Worm (Caenorhabditis elegans) whole organism, L1 larva: ENCODE measurements around the gene F23B2.7.

ENCODE experiments used
- F16B12.6 ChIP-seq: fragments of 150-350 bp; optimal IDR thresholded peaks from 2 replicates; lab custom pipeline; 2014; ENCODE audit warnings: missing biosample characterization, missing genetic modification characterization
- aha-1 ChIP-seq: fragments of 150-350 bp; optimal IDR thresholded peaks from 2 replicates; lab custom pipeline; 2014; ENCODE audit warnings: missing biosample characterization, missing genetic modification characterization
- aly-2 ChIP-seq: fragments of 150-350 bp; optimal IDR thresholded peaks from 2 replicates; lab custom pipeline; 2014; ENCODE audit warnings: missing biosample characterization, missing genetic modification characterization
- blmp-1 ChIP-seq: fragments of 150-350 bp; optimal IDR thresholded peaks from 2 replicates; lab custom pipeline; 2014; ENCODE audit warnings: missing biosample characterization, missing genetic modification characterization
- ceh-63 ChIP-seq: fragments of 200-800 bp; sonication (Bioruptor generic); optimal IDR thresholded peaks from 2 replicates; lab custom pipeline; 2018; ENCODE audit warnings: mild to moderate bottlenecking, missing genetic modification characterization, missing compliant biosample characterization
- ceh-82 ChIP-seq, 3 experiments: fragments of 150-350 bp in 1 of 3; sonication (generic microtip) in 2 of 3; optimal IDR thresholded peaks; 2 replicates each; lab custom pipeline; 2014 to 2017; ENCODE audit warnings: missing biosample characterization in 3 of 3, missing genetic modification characterization in 3 of 3
- dpl-1 ChIP-seq, 3 experiments: fragments of 150-350 bp in 2 of 3; sonication (generic microtip) in 1 of 3; optimal IDR thresholded peaks; 2 replicates each; lab custom pipeline; 2014 to 2017; ENCODE audit warnings: missing biosample characterization in 3 of 3, missing genetic modification characterization in 3 of 3, missing genetic modification reagents in 3 of 3
- dsc-1 ChIP-seq: sonication (generic microtip); optimal IDR thresholded peaks from 2 replicates; lab custom pipeline; 2016; ENCODE audit warnings: mild to moderate bottlenecking, missing genetic modification characterization, missing compliant biosample characterization
- efl-1 ChIP-seq, 4 experiments: fragments of 150-350 bp; optimal IDR thresholded peaks in 3 of 4; peaks in 1 of 4; 1 replicate in 1 of 4; 2 replicates in 3 of 4; lab custom pipeline; 2014; ENCODE audit warnings: missing biosample characterization in 2 of 4, missing genetic modification characterization in 2 of 4, missing genetic modification reagents in 2 of 4
- efl-3 ChIP-seq: fragments of 200-800 bp; sonication (Bioruptor generic); optimal IDR thresholded peaks from 2 replicates; lab custom pipeline; 2018; ENCODE audit warnings: mild to moderate bottlenecking, missing genetic modification characterization, missing compliant biosample characterization
- fkh-8 ChIP-seq: sonication (generic microtip); optimal IDR thresholded peaks from 2 replicates; lab custom pipeline; 2016; ENCODE audit warnings: mild to moderate bottlenecking, missing genetic modification characterization, missing compliant biosample characterization
- fos-1 ChIP-seq: fragments of 150-350 bp; optimal IDR thresholded peaks from 2 replicates; lab custom pipeline; 2014; ENCODE audit warnings: missing biosample characterization, missing genetic modification characterization
- isw-1 ChIP-seq: fragments of 200-800 bp; sonication (Bioruptor generic); IDR thresholded peaks from 2 replicates; pipeline ENCODE4 v1.3.6; 2022; ENCODE audit warnings: missing genetic modification characterization, missing compliant biosample characterization
- jun-1 ChIP-seq: fragments of 150-350 bp; optimal IDR thresholded peaks from 2 replicates; lab custom pipeline; 2014; ENCODE audit warnings: missing biosample characterization, missing genetic modification reagents, missing genetic modification characterization
- lin-13 ChIP-seq: fragments of 150-350 bp; optimal IDR thresholded peaks from 2 replicates; lab custom pipeline; 2014; ENCODE audit warnings: missing biosample characterization, missing genetic modification reagents, missing genetic modification characterization
- lin-14 ChIP-seq: fragments of 200-800 bp; sonication (Bioruptor generic); optimal IDR thresholded peaks from 2 replicates; lab custom pipeline; 2018; ENCODE audit warnings: mild to moderate bottlenecking, missing genetic modification characterization, moderate library complexity, missing compliant biosample characterization
- lin-15B ChIP-seq: fragments of 150-350 bp; sonication (generic microtip); optimal IDR thresholded peaks from 3 replicates; lab custom pipeline; 2014; ENCODE audit warnings: missing biosample characterization, missing genetic modification characterization
- lin-35 ChIP-seq, 2 experiments: fragments of 150-350 bp; optimal IDR thresholded peaks; 2 replicates each; lab custom pipeline; 2014; ENCODE audit warnings: missing biosample characterization in 2 of 2, missing genetic modification characterization in 2 of 2, missing genetic modification reagents in 2 of 2
- lin-39 ChIP-seq: fragments of 150-350 bp; optimal IDR thresholded peaks from 2 replicates; lab custom pipeline; 2014; ENCODE audit warnings: missing biosample characterization, missing genetic modification reagents, missing genetic modification characterization
- lir-3 ChIP-seq: sonication (generic microtip); optimal IDR thresholded peaks from 2 replicates; lab custom pipeline; 2016; ENCODE audit warnings: mild to moderate bottlenecking, missing genetic modification characterization, moderate library complexity, missing compliant biosample characterization; ENCODE audit not compliant: poor library complexity
- lsy-2 ChIP-seq, 2 experiments: fragments of 150-350 bp; optimal IDR thresholded peaks; 2 replicates each; lab custom pipeline; 2014; ENCODE audit warnings: missing biosample characterization in 2 of 2, missing genetic modification characterization in 2 of 2
- mab-9 ChIP-seq: fragments of 200-800 bp; sonication (Bioruptor generic); IDR thresholded peaks from 2 replicates; pipeline ENCODE4 v1.3.6; 2022; ENCODE audit warnings: missing genetic modification reagents, missing genetic modification characterization, missing compliant biosample characterization
- mdl-1 ChIP-seq, 2 experiments: fragments of 150-350 bp; optimal IDR thresholded peaks; 2 replicates each; lab custom pipeline; 2014 to 2017; ENCODE audit warnings: missing biosample characterization in 2 of 2, missing genetic modification characterization in 2 of 2, inconsistent platforms in 1 of 2
- mef-2 ChIP-seq: fragments of 150-350 bp; optimal IDR thresholded peaks from 2 replicates; lab custom pipeline; 2014; ENCODE audit warnings: missing biosample characterization, missing genetic modification characterization
- mep-1 ChIP-seq: fragments of 150-350 bp; optimal IDR thresholded peaks from 2 replicates; lab custom pipeline; 2014; ENCODE audit warnings: missing biosample characterization, missing genetic modification characterization
- nhr-11 ChIP-seq: fragments of 150-350 bp; optimal IDR thresholded peaks from 2 replicates; lab custom pipeline; 2014; ENCODE audit warnings: missing biosample characterization, missing genetic modification characterization
- nhr-12 ChIP-seq: sonication (generic microtip); optimal IDR thresholded peaks from 2 replicates; lab custom pipeline; 2017; ENCODE audit warnings: missing biosample characterization, missing genetic modification characterization
- nhr-20 ChIP-seq: sonication (generic microtip); optimal IDR thresholded peaks from 2 replicates; lab custom pipeline; 2016; ENCODE audit warnings: mild to moderate bottlenecking, missing genetic modification characterization, missing compliant biosample characterization
- nhr-237 ChIP-seq: fragments of 150-350 bp; optimal IDR thresholded peaks from 2 replicates; lab custom pipeline; 2014; ENCODE audit warnings: missing biosample characterization, missing genetic modification characterization
- nhr-71 ChIP-seq: sonication (generic microtip); optimal IDR thresholded peaks from 2 replicates; lab custom pipeline; 2016; ENCODE audit warnings: mild to moderate bottlenecking, missing genetic modification characterization, moderate library complexity, missing compliant biosample characterization
- nhr-77 ChIP-seq: fragments of 150-350 bp; optimal IDR thresholded peaks from 2 replicates; lab custom pipeline; 2014; ENCODE audit warnings: missing biosample characterization, missing genetic modification characterization
- nhr-85 ChIP-seq: sonication (generic microtip); peaks from one replicate; lab custom pipeline; 2016; ENCODE audit warnings: missing genetic modification characterization, inconsistent platforms, missing compliant biosample characterization
- nhr-90 ChIP-seq: sonication (generic microtip); optimal IDR thresholded peaks from 2 replicates; lab custom pipeline; 2016; ENCODE audit warnings: mild to moderate bottlenecking, missing genetic modification characterization, missing compliant biosample characterization; ENCODE audit not compliant: poor library complexity
- rnt-1 ChIP-seq: sonication (generic microtip); optimal IDR thresholded peaks from 2 replicates; lab custom pipeline; 2016; ENCODE audit warnings: mild to moderate bottlenecking, missing genetic modification characterization, moderate library complexity, missing compliant biosample characterization
- skn-1 ChIP-seq: fragments of 150-350 bp; optimal IDR thresholded peaks from 2 replicates; lab custom pipeline; 2014; ENCODE audit warnings: missing biosample characterization, missing genetic modification characterization
- snu-23 ChIP-seq: sonication (generic microtip); optimal IDR thresholded peaks from 2 replicates; lab custom pipeline; 2016; ENCODE audit warnings: missing genetic modification characterization, missing compliant biosample characterization
- sptf-1 ChIP-seq: fragments of 150-350 bp; optimal IDR thresholded peaks from 2 replicates; lab custom pipeline; 2014; ENCODE audit warnings: missing biosample characterization, missing genetic modification characterization
- sup-37 ChIP-seq: fragments of 200-800 bp; sonication (Bioruptor generic); optimal IDR thresholded peaks from 2 replicates; lab custom pipeline; 2018; ENCODE audit warnings: mild to moderate bottlenecking, missing genetic modification characterization, missing compliant biosample characterization
- swsn-7 ChIP-seq: sonication (generic microtip); optimal IDR thresholded peaks from 2 replicates; lab custom pipeline; 2016; ENCODE audit warnings: missing genetic modification characterization, missing compliant biosample characterization
- tbx-2 ChIP-seq: sonication (generic microtip); optimal IDR thresholded peaks from 2 replicates; lab custom pipeline; 2016; ENCODE audit warnings: missing genetic modification characterization, missing compliant biosample characterization
- unc-130 ChIP-seq: fragments of 150-350 bp; optimal IDR thresholded peaks from 2 replicates; lab custom pipeline; 2017; ENCODE audit warnings: missing biosample characterization, missing genetic modification characterization, inconsistent platforms
- unc-30 ChIP-seq: sonication (generic microtip); optimal IDR thresholded peaks from 2 replicates; lab custom pipeline; 2017; ENCODE audit warnings: missing biosample characterization, missing genetic modification characterization
- unc-62 ChIP-seq: fragments of 150-350 bp; optimal IDR thresholded peaks from 2 replicates; lab custom pipeline; 2014; ENCODE audit warnings: missing biosample characterization, missing genetic modification reagents, missing genetic modification characterization
- xbp-1 ChIP-seq: sonication (generic microtip); optimal IDR thresholded peaks from 2 replicates; lab custom pipeline; 2016; ENCODE audit warnings: missing genetic modification characterization, missing compliant biosample characterization
- zag-1 ChIP-seq: fragments of 150-350 bp; optimal IDR thresholded peaks from 2 replicates; lab custom pipeline; 2014; ENCODE audit warnings: missing biosample characterization, missing genetic modification characterization
- zip-4 ChIP-seq: fragments of 200-800 bp; sonication (Bioruptor generic); optimal IDR thresholded peaks from 2 replicates; lab custom pipeline; 2018; ENCODE audit warnings: mild to moderate bottlenecking, missing genetic modification characterization, moderate library complexity, missing compliant biosample characterization
- ztf-11 ChIP-seq, 2 experiments: sonication (generic microtip); optimal IDR thresholded peaks; 2 replicates each; lab custom pipeline; 2016 to 2017; ENCODE audit warnings: missing genetic modification characterization in 2 of 2, missing biosample characterization in 1 of 2, missing compliant biosample characterization in 1 of 2

F23B2.7 gene

ce11 chrIV:9146111-9146510, 4.2 kb upstream of the F23B2.7 start, which contains the start of gene daf-10:
TSS of gene daf-10 (minus strand) at chrIV:9146211.
- TF ChIP-seq efl-3 (no peak), efl-1 (optimal IDR thresholded peaks at IDR 0.05; lab: Kevin White, UChicago) (no peak), efl-1 (GFP tag; optimal IDR thresholded peaks at IDR 0.05 in 1 of 2; lab: Kevin White, UChicago) (peak in 1 of 2 experiments; percentile 43), ztf-11 (tag; optimal IDR thresholded peaks at IDR 0.05; lab: Kevin White, UChicago) (no peak), zag-1 (tag; lab: Kevin White, UChicago) (no peak), mef-2 (tag; lab: Kevin White, UChicago) (no peak), nhr-11 (no peak), snu-23 (no peak), unc-30 (no peak), lin-14 (GFP tag; lab: Kevin White, UChicago) (no peak), fkh-8 (peak; percentile 2)

ce11 chrIV:9146819-9147518, 3.3 kb upstream of the F23B2.7 start, which contains the start of the genes rpb-12 and aly-2:
TSS of gene rpb-12 (minus strand) at chrIV:9146869.
TSS of gene aly-2 (plus strand) at chrIV:9147468.
- TF ChIP-seq xbp-1 (tag; lab: Kevin White, UChicago) (peak; percentile 51), lin-15B (tag; lab: Kevin White, UChicago) (peak; percentile 75), aha-1 (tag; lab: Kevin White, UChicago) (no peak), lin-35 (GFP tag; optimal IDR thresholded peaks at IDR 0.05; lab: Kevin White, UChicago) (peak; percentile 78 to 88), jun-1 (tag; lab: Kevin White, UChicago) (peak; percentile 57), fos-1 (no peak), nhr-237 (tag; lab: Kevin White, UChicago) (no peak), lir-3 (tag; lab: Kevin White, UChicago) (no peak), lin-39 (tag; lab: Kevin White, UChicago) (no peak), sup-37 (no peak), dpl-1 (GFP tag; optimal IDR thresholded peaks at IDR 0.05; lab: Kevin White, UChicago) (peak; percentile 74 to 88 (median 79)), efl-1 (optimal IDR thresholded peaks at IDR 0.05; lab: Kevin White, UChicago) (peak; percentile 82 to 87), efl-1 (GFP tag; optimal IDR thresholded peaks at IDR 0.05 in 1 of 2; lab: Kevin White, UChicago) (peak; percentile 83 to 98), swsn-7 (tag; lab: Kevin White, UChicago) (peak; percentile 56), aly-2 (tag; lab: Kevin White, UChicago) (peak; percentile 59), lsy-2 (tag; optimal IDR thresholded peaks at IDR 0.05; lab: Kevin White, UChicago) (peak; percentile 62 to 76), efl-3 (no peak), blmp-1 (peak; percentile 34), rnt-1 (peak; percentile 78), fkh-8 (peak; percentile 55), nhr-12 (tag; lab: Kevin White, UChicago) (no peak), unc-62 (GFP tag; lab: Kevin White, UChicago) (no peak), nhr-85 (tag; lab: Kevin White, UChicago) (peak; percentile 57), ceh-82 (tag; optimal IDR thresholded peaks at IDR 0.05; lab: Kevin White, UChicago) (peak in 2 of 3 experiments; percentile 17 to 71), unc-130 (peak; percentile 13), mab-9 (no peak), nhr-90 (tag; lab: Kevin White, UChicago) (peak; percentile 23), skn-1 (tag; lab: Kevin White, UChicago) (peak; percentile 59), nhr-71 (peak; percentile 76), dsc-1 (tag; lab: Kevin White, UChicago) (peak; percentile 3), mep-1 (tag; lab: Kevin White, UChicago) (peak; percentile 68), mef-2 (tag; lab: Kevin White, UChicago) (no peak), nhr-20 (tag; lab: Kevin White, UChicago) (peak; percentile 57), lin-13 (GFP tag; lab: Kevin White, UChicago) (peak; percentile 30), zip-4 (GFP tag; lab: Kevin White, UChicago) (peak; percentile 8), snu-23 (peak; percentile 74), tbx-2 (tag; lab: Kevin White, UChicago) (peak; percentile 62), F16B12.6 (peak; percentile 39), isw-1 (GFP tag; lab: Robert Waterston, UW) (peak; percentile 22), mdl-1 (tag; optimal IDR thresholded peaks at IDR 0.05; lab: Kevin White, UChicago) (peak in 1 of 2 experiments; percentile 28), sptf-1 (tag; lab: Kevin White, UChicago) (no peak), ceh-63 (GFP tag; lab: Kevin White, UChicago) (no peak), nhr-77 (peak; percentile 53), nhr-11 (no peak), lin-14 (GFP tag; lab: Kevin White, UChicago) (peak; percentile 67)
